Worm (Caenorhabditis elegans) whole organism, L1 larva: ENCODE measurements around the gene ZK470.6.

Source experiments
- aly-2 ChIP-seq: fragments of 150-350 bp; optimal IDR thresholded peaks from 2 replicates; lab custom pipeline; 2014; ENCODE audit warnings: missing biosample characterization, missing genetic modification characterization
- ama-1 ChIP-seq: fragments of 150-350 bp; optimal IDR thresholded peaks from 2 replicates; lab custom pipeline; 2014
- ces-1 ChIP-seq: fragments of 150-350 bp; optimal IDR thresholded peaks from 2 replicates; lab custom pipeline; 2014; ENCODE audit warnings: missing biosample characterization, missing genetic modification reagents, missing genetic modification characterization
- fkh-10 ChIP-seq: sonication (generic microtip); optimal IDR thresholded peaks from 2 replicates; lab custom pipeline; 2017; ENCODE audit warnings: missing biosample characterization, missing genetic modification reagents, missing genetic modification characterization
- irx-1 ChIP-seq: sonication (generic microtip); optimal IDR thresholded peaks from 2 replicates; lab custom pipeline; 2016; ENCODE audit warnings: missing genetic modification characterization, missing compliant biosample characterization
- lin-15B ChIP-seq: fragments of 150-350 bp; sonication (generic microtip); optimal IDR thresholded peaks from 3 replicates; lab custom pipeline; 2014; ENCODE audit warnings: missing biosample characterization, missing genetic modification characterization
- lsy-2 ChIP-seq, 2 experiments: fragments of 150-350 bp; optimal IDR thresholded peaks; 2 replicates each; lab custom pipeline; 2014; ENCODE audit warnings: missing biosample characterization in 2 of 2, missing genetic modification characterization in 2 of 2
- nhr-28 ChIP-seq: fragments of 150-350 bp; optimal IDR thresholded peaks from 2 replicates; lab custom pipeline; 2014; ENCODE audit warnings: missing biosample characterization, missing genetic modification characterization
- nhr-76 ChIP-seq: sonication (generic microtip); optimal IDR thresholded peaks from 2 replicates; lab custom pipeline; 2017; ENCODE audit warnings: missing biosample characterization, missing genetic modification characterization
- pag-3 ChIP-seq: sonication (generic microtip); optimal IDR thresholded peaks from 2 replicates; lab custom pipeline; 2017; ENCODE audit warnings: missing genetic modification characterization, mild to moderate bottlenecking, missing compliant biosample characterization, antibody characterized with exemption, borderline replicate concordance; ENCODE audit not compliant: insufficient read depth
- skn-1 ChIP-seq: fragments of 150-350 bp; optimal IDR thresholded peaks from 2 replicates; lab custom pipeline; 2014; ENCODE audit warnings: missing biosample characterization, missing genetic modification characterization
- unc-62 ChIP-seq: fragments of 150-350 bp; optimal IDR thresholded peaks from 2 replicates; lab custom pipeline; 2014; ENCODE audit warnings: missing biosample characterization, missing genetic modification reagents, missing genetic modification characterization

- TF ChIP-seq unc-62 (no peak), lin-15B (tag; lab: Kevin White, UChicago) (no peak), lsy-2 (tag; optimal IDR thresholded peaks at IDR 0.05; lab: Kevin White, UChicago) (peak in 1 of 2 experiments; percentile 17), nhr-76 (tag; lab: Kevin White, UChicago) (no peak), nhr-28 (no peak), ama-1 (lab: Kevin White, UChicago) (no peak), aly-2 (tag; lab: Kevin White, UChicago) (no peak), skn-1 (tag; lab: Kevin White, UChicago) (peak; percentile 27), pag-3 (tag; lab: Kevin White, UChicago) (no peak), fkh-10 (GFP tag; lab: Kevin White, UChicago) (no peak), irx-1 (tag; lab: Kevin White, UChicago) (no peak), ces-1 (GFP tag; lab: Kevin White, UChicago) (no peak)
Measured at ce11 chrX:4208495-4208894, 31.2 kb upstream of the ZK470.6 start.
